Worm (Caenorhabditis elegans): ENCODE measurements around the gene fbxc-33.
A peak's percentile ranks its signal among the peaks of the same experiment; 100 is the strongest.

Gene fbxc-33

ce11 chrII:905335-905734, 8.1 kb upstream of the fbxc-33 start:
- TF ChIP-seq rnt-1 (tag; optimal IDR thresholded peaks at IDR 0.05) (peak; percentile 69), snpc-4 (tag; optimal IDR thresholded peaks at IDR 0.05) (peak; percentile 93), ceh-82 (tag; optimal IDR thresholded peaks at IDR 0.05) (no peak), nhr-19 (GFP tag; conservative IDR thresholded peaks at IDR 0.05) (peak; percentile 41)

ce11 chrII:909554-909953, 3.9 kb upstream of the fbxc-33 start, which contains the start of the genes fbxc-24 and fbxc-27:
Gene fbxc-24, minus strand, starts transcription at chrII:909654.
Gene fbxc-27, plus strand, starts transcription at chrII:909769.
- TF ChIP-seq vab-15 (tag; optimal IDR thresholded peaks at IDR 0.05), result no peak
- TF ChIP-seq fkh-8 (tag; optimal IDR thresholded peaks at IDR 0.05), result no peak
- no peak for TF ChIP-seq unc-130 (tag; optimal IDR thresholded peaks at IDR 0.05)
- no peak for TF ChIP-seq efl-1 (optimal IDR thresholded peaks at IDR 0.05)
- no peak for TF ChIP-seq efl-1 (GFP tag; optimal IDR thresholded peaks at IDR 0.05 in 1 of 2)
- TF ChIP-seq unc-62 (GFP tag; optimal IDR thresholded peaks at IDR 0.05), result no peak
- no peak for TF ChIP-seq snpc-4 (tag; optimal IDR thresholded peaks at IDR 0.05)
- no peak for TF ChIP-seq ces-1 (GFP tag; optimal IDR thresholded peaks at IDR 0.05)
- no peak for TF ChIP-seq tbx-2 (tag; optimal IDR thresholded peaks at IDR 0.05)
- TF ChIP-seq C34B4.2 (tag; optimal IDR thresholded peaks at IDR 0.05), result no peak
- no peak for TF ChIP-seq lin-13 (GFP tag; optimal IDR thresholded peaks at IDR 0.05)
- no peak for TF ChIP-seq efl-3 (GFP tag; optimal IDR thresholded peaks at IDR 0.05)
- TF ChIP-seq nhr-90 (tag; optimal IDR thresholded peaks at IDR 0.05; ENCODE audit: poor library complexity), result no peak
- TF ChIP-seq nhr-84 (tag; optimal IDR thresholded peaks at IDR 0.05), result no peak
- TF ChIP-seq egl-27 (tag; optimal IDR thresholded peaks at IDR 0.05), result no peak
- TF ChIP-seq unc-30 (tag; optimal IDR thresholded peaks at IDR 0.05), result no peak
- TF ChIP-seq nhr-19 (GFP tag; conservative IDR thresholded peaks at IDR 0.05), result no peak
- no peak for TF ChIP-seq ztf-4 (tag; optimal IDR thresholded peaks at IDR 0.05)
- TF ChIP-seq alr-1 (tag; optimal IDR thresholded peaks at IDR 0.05; ENCODE audit: borderline replicate concordance), result no peak

- TF ChIP-seq unc-62 (GFP tag; optimal IDR thresholded peaks at IDR 0.05) (no peak), lin-15B (tag; optimal IDR thresholded peaks at IDR 0.05) (no peak), nhr-76 (tag; optimal IDR thresholded peaks at IDR 0.05) (no peak), efl-1 (optimal IDR thresholded peaks at IDR 0.05) (no peak), efl-1 (GFP tag; optimal IDR thresholded peaks at IDR 0.05 in 1 of 2) (peak in 1 of 2 experiments; percentile 15)
Observed at ce11 chrII:911680-912079, 1.8 kb upstream of the fbxc-33 start, which contains the start of gene fbxc-31. Gene fbxc-31, plus strand, starts transcription at chrII:911980.

- TF ChIP-seq fkh-8 (tag; optimal IDR thresholded peaks at IDR 0.05) (no peak), nhr-20 (tag; optimal IDR thresholded peaks at IDR 0.05) (peak; percentile 42), lin-14 (GFP tag; optimal IDR thresholded peaks at IDR 0.05) (peak; percentile 27), efl-1 (optimal IDR thresholded peaks at IDR 0.05) (no peak), efl-1 (GFP tag; optimal IDR thresholded peaks at IDR 0.05 in 1 of 2) (peak in 1 of 2 experiments; percentile 83), egl-13 (tag; optimal IDR thresholded peaks at IDR 0.05) (no peak), pqm-1 (tag; optimal IDR thresholded peaks at IDR 0.05) (peak; percentile 100), Y116A8C.19 (tag; optimal IDR thresholded peaks at IDR 0.05; ENCODE audit: borderline replicate concordance) (no peak), nhr-90 (tag; optimal IDR thresholded peaks at IDR 0.05; ENCODE audit: poor library complexity) (peak; percentile 31), jun-1 (tag; optimal IDR thresholded peaks at IDR 0.05) (peak; percentile 93), lin-35 (GFP tag; optimal IDR thresholded peaks at IDR 0.05) (peak in 1 of 2 experiments; percentile 48), tlp-1 (tag; optimal IDR thresholded peaks at IDR 0.05) (peak; percentile 91), elt-2 (tag; optimal IDR thresholded peaks at IDR 0.05) (peak; percentile 100), pax-3 (tag; optimal IDR thresholded peaks at IDR 0.05) (peak; percentile 73), ceh-8 (GFP tag; optimal IDR thresholded peaks at IDR 0.05) (no peak)
Observed at ce11 chrII:915206-915605, 1.7 kb downstream of the fbxc-33 start.

ce11 chrII:915780-916179, 2.3 kb downstream of the fbxc-33 start, which contains the start of gene fbxc-29:
Gene fbxc-29, plus strand, starts transcription at chrII:916080.
- TF ChIP-seq dsc-1 (tag; optimal IDR thresholded peaks at IDR 0.05), result peak; percentile 17
- no peak for TF ChIP-seq blmp-1 (tag; optimal IDR thresholded peaks at IDR 0.05)
- no peak for TF ChIP-seq tbx-2 (tag; optimal IDR thresholded peaks at IDR 0.05)
